Fruit fly (Drosophila melanogaster) whole organism, embryonic: ENCODE results near the gene CG8630.

ENCODE experiments used
- CG12236 ChIP-seq: fragments of 200-800 bp; sonication (Bioruptor generic); optimal IDR thresholded peaks from 2 replicates; lab custom pipeline; 2016; ENCODE audit warnings: missing biosample characterization, missing genetic modification characterization
- CG13624 ChIP-seq: fragments of 200-800 bp; sonication (Bioruptor generic); optimal IDR thresholded peaks from 2 replicates; lab custom pipeline; 2016; ENCODE audit warnings: missing biosample characterization, missing genetic modification characterization
- CG14050 ChIP-seq: fragments of 200-800 bp; sonication (Bioruptor generic); IDR thresholded peaks from 3 replicates; pipeline ENCODE4 v1.3.6; 2022; ENCODE audit warnings: missing biosample characterization, missing genetic modification characterization
- CG16863 ChIP-seq: fragments of 200-800 bp; sonication (Bioruptor generic); optimal IDR thresholded peaks from 3 replicates; lab custom pipeline; 2016; ENCODE audit warnings: missing biosample characterization, missing genetic modification characterization
- CG18262 ChIP-seq: fragments of 200-800 bp; optimal IDR thresholded peaks from 3 replicates; lab custom pipeline; 2019; ENCODE audit warnings: missing biosample characterization, mild to moderate bottlenecking, missing genetic modification characterization, moderate library complexity
- CG2199 ChIP-seq: fragments of 200-800 bp; sonication (Bioruptor generic); IDR thresholded peaks from 3 replicates; pipeline ENCODE4 v1.3.6; 2022; ENCODE audit warnings: missing biosample characterization, missing genetic modification characterization
- CG30403 ChIP-seq: fragments of 200-800 bp; sonication (Bioruptor generic); optimal IDR thresholded peaks from 3 replicates; lab custom pipeline; 2016; ENCODE audit warnings: missing biosample characterization, missing genetic modification characterization
- CG33213 ChIP-seq: fragments of 200-800 bp; sonication (Bioruptor generic); optimal IDR thresholded peaks from 3 replicates; lab custom pipeline; 2016; ENCODE audit warnings: missing biosample characterization, missing genetic modification characterization
- CG4424 ChIP-seq: fragments of 200-800 bp; sonication (Bioruptor generic); optimal IDR thresholded peaks from 3 replicates; lab custom pipeline; 2016; ENCODE audit warnings: missing biosample characterization, missing genetic modification characterization
- CG4820 ChIP-seq: fragments of 200-800 bp; sonication (Bioruptor generic); optimal IDR thresholded peaks from 3 replicates; lab custom pipeline; 2016; ENCODE audit warnings: missing biosample characterization, missing genetic modification characterization
- CG5180 ChIP-seq: fragments of 200-800 bp; sonication (Bioruptor generic); optimal IDR thresholded peaks from 3 replicates; lab custom pipeline; 2017; ENCODE audit warnings: missing biosample characterization, missing genetic modification characterization, mild to moderate bottlenecking, moderate library complexity, missing genetic modification reagents
- CG6689 ChIP-seq: fragments of 200-800 bp; sonication (Bioruptor generic); IDR thresholded peaks from 2 replicates; pipeline ENCODE4 v1.3.6; 2022; ENCODE audit warnings: missing biosample characterization, missing genetic modification characterization
- CG8924 ChIP-seq: fragments of 200-800 bp; optimal IDR thresholded peaks from 3 replicates; lab custom pipeline; 2019; ENCODE audit warnings: missing biosample characterization, mild to moderate bottlenecking, missing genetic modification characterization, moderate library complexity
- CHES-1-like ChIP-seq: fragments of 200-800 bp; sonication (Bioruptor generic); optimal IDR thresholded peaks from 2 replicates; lab custom pipeline; 2016; ENCODE audit warnings: missing biosample characterization, missing genetic modification characterization
- Chrac-16 ChIP-seq: fragments of 200-800 bp; sonication (Bioruptor generic); optimal IDR thresholded peaks from 3 replicates; lab custom pipeline; 2016; ENCODE audit warnings: missing biosample characterization, missing genetic modification characterization
- D19A ChIP-seq: fragments of 200-800 bp; optimal IDR thresholded peaks from 3 replicates; lab custom pipeline; 2019; ENCODE audit warnings: missing biosample characterization, mild to moderate bottlenecking, missing genetic modification characterization, moderate library complexity
- Dbx ChIP-seq: fragments of 200-800 bp; sonication (Bioruptor generic); IDR thresholded peaks from 3 replicates; pipeline ENCODE4 v1.3.6; 2022; ENCODE audit warnings: missing biosample characterization, missing genetic modification characterization
- E2f2 ChIP-seq: fragments of 200-800 bp; sonication (Bioruptor generic); IDR thresholded peaks from 2 replicates; pipeline ENCODE4 v1.3.6; 2022; ENCODE audit warnings: missing biosample characterization, missing genetic modification characterization
- Ets97D ChIP-seq: fragments of 200-800 bp; sonication (Bioruptor generic); optimal IDR thresholded peaks from 3 replicates; lab custom pipeline; 2016; ENCODE audit warnings: missing biosample characterization, missing genetic modification characterization
- Fer1 ChIP-seq: fragments of 200-800 bp; sonication (Bioruptor generic); optimal IDR thresholded peaks from 2 replicates; lab custom pipeline; 2017; ENCODE audit warnings: missing biosample characterization, mild to moderate bottlenecking, missing genetic modification characterization
- Fer2 ChIP-seq: fragments of 200-800 bp; sonication (Bioruptor generic); optimal IDR thresholded peaks from 2 replicates; lab custom pipeline; 2018; ENCODE audit warnings: missing biosample characterization, mild to moderate bottlenecking, missing genetic modification characterization, moderate library complexity
- Fer3 ChIP-seq: fragments of 200-800 bp; sonication (Bioruptor generic); optimal IDR thresholded peaks from 2 replicates; lab custom pipeline; 2018; ENCODE audit warnings: missing biosample characterization, mild to moderate bottlenecking, missing genetic modification characterization, moderate library complexity
- HLH54F ChIP-seq: fragments of 200-800 bp; sonication (Bioruptor generic); optimal IDR thresholded peaks from 3 replicates; lab custom pipeline; 2016; ENCODE audit warnings: missing biosample characterization, missing genetic modification characterization
- HmgZ ChIP-seq: fragments of 200-800 bp; sonication (Bioruptor generic); optimal IDR thresholded peaks from 2 replicates; lab custom pipeline; 2018; ENCODE audit warnings: missing biosample characterization, mild to moderate bottlenecking, missing genetic modification characterization
- Lhr ChIP-seq: fragments of 200-800 bp; sonication (Bioruptor generic); optimal IDR thresholded peaks from 3 replicates; lab custom pipeline; 2017; ENCODE audit warnings: mild to moderate bottlenecking, missing biosample characterization, missing genetic modification reagents, missing genetic modification characterization
- MESR4 ChIP-seq: fragments of 200-800 bp; sonication (Bioruptor generic); optimal IDR thresholded peaks from 2 replicates; lab custom pipeline; 2018; ENCODE audit warnings: missing biosample characterization, mild to moderate bottlenecking, missing genetic modification characterization, moderate library complexity
- Oli ChIP-seq: fragments of 200-800 bp; sonication (Bioruptor generic); optimal IDR thresholded peaks from 2 replicates; lab custom pipeline; 2018; ENCODE audit warnings: missing biosample characterization, mild to moderate bottlenecking, missing genetic modification characterization, moderate library complexity
- Ravus ChIP-seq: fragments of 200-800 bp; sonication (Bioruptor generic); IDR thresholded peaks from 2 replicates; pipeline ENCODE4 v1.3.6; 2022; ENCODE audit warnings: missing biosample characterization, missing genetic modification characterization
- Scr ChIP-seq: fragments of 200-800 bp; sonication (Bioruptor generic); IDR thresholded peaks from 2 replicates; pipeline ENCODE4 v1.3.6; 2022; ENCODE audit warnings: missing biosample characterization, missing genetic modification characterization; ENCODE audit not compliant: partially characterized antibody
- Trl ChIP-seq, 3 experiments: fragments of >200 bp in 2 of 3; fragments of 200-800 bp in 1 of 3; sonication (Bioruptor generic) in 1 of 3; optimal IDR thresholded peaks; 2 replicates in 1 of 3; 3 replicates in 2 of 3; lab custom pipeline; 2016 to 2017; ENCODE audit warnings: missing biosample characterization in 1 of 3, missing genetic modification characterization in 1 of 3
- ara ChIP-seq: fragments of 200-800 bp; sonication (Bioruptor generic); IDR thresholded peaks from 2 replicates; pipeline ENCODE4 v1.3.6; 2022; ENCODE audit warnings: missing biosample characterization, missing genetic modification characterization
- ase ChIP-seq: fragments of 200-800 bp; sonication (Bioruptor generic); IDR thresholded peaks from 3 replicates; pipeline ENCODE4 v1.3.6; 2022; ENCODE audit warnings: missing biosample characterization, missing genetic modification characterization
- cg ChIP-seq: fragments of 200-800 bp; sonication (Bioruptor generic); optimal IDR thresholded peaks from 3 replicates; lab custom pipeline; 2019; ENCODE audit warnings: missing biosample characterization, mild to moderate bottlenecking, missing genetic modification characterization, moderate library complexity
- chif ChIP-seq, 2 experiments: fragments of 200-800 bp; sonication (Bioruptor generic); optimal IDR thresholded peaks; 3 replicates each; lab custom pipeline; 2016; ENCODE audit warnings: missing biosample characterization in 2 of 2, missing genetic modification characterization in 2 of 2
- crp ChIP-seq, 2 experiments: fragments of 200-800 bp; sonication (Bioruptor generic); optimal IDR thresholded peaks; 2 replicates in 1 of 2; 3 replicates in 1 of 2; lab custom pipeline; 2017; ENCODE audit warnings: missing biosample characterization in 2 of 2, missing genetic modification characterization in 2 of 2, mild to moderate bottlenecking in 1 of 2, moderate library complexity in 1 of 2
- grau ChIP-seq: fragments of 200-800 bp; optimal IDR thresholded peaks from 3 replicates; lab custom pipeline; 2019; ENCODE audit warnings: missing biosample characterization, mild to moderate bottlenecking, missing genetic modification characterization, moderate library complexity
- gro ChIP-seq: fragments of 200-800 bp; sonication (Bioruptor generic); optimal IDR thresholded peaks from 2 replicates; lab custom pipeline; 2016; ENCODE audit warnings: missing biosample characterization, missing genetic modification characterization
- gsb ChIP-seq: fragments of 200-800 bp; sonication (Bioruptor generic); IDR thresholded peaks from 2 replicates; pipeline ENCODE4 v1.3.6; 2022; ENCODE audit warnings: missing biosample characterization, missing genetic modification characterization
- lilli ChIP-seq: fragments of 200-800 bp; sonication (Bioruptor generic); optimal IDR thresholded peaks from 3 replicates; lab custom pipeline; 2016; ENCODE audit warnings: missing biosample characterization, missing genetic modification characterization
- lmd ChIP-seq: fragments of 200-800 bp; sonication (Bioruptor generic); IDR thresholded peaks from 2 replicates; pipeline ENCODE4 v1.3.6; 2022; ENCODE audit warnings: missing biosample characterization, missing genetic modification characterization
- luna ChIP-seq: fragments of 200-800 bp; sonication (Bioruptor generic); optimal IDR thresholded peaks from 2 replicates; lab custom pipeline; 2016; ENCODE audit warnings: missing biosample characterization, missing genetic modification characterization
- mam ChIP-seq: fragments of 200-800 bp; sonication (Bioruptor generic); optimal IDR thresholded peaks from 3 replicates; lab custom pipeline; 2016; ENCODE audit warnings: missing biosample characterization, missing genetic modification characterization
- pum ChIP-seq: fragments of 200-800 bp; sonication (Bioruptor generic); optimal IDR thresholded peaks from 2 replicates; lab custom pipeline; 2016; ENCODE audit warnings: missing biosample characterization, missing genetic modification characterization
- pzg ChIP-seq: fragments of 200-800 bp; sonication (Bioruptor generic); optimal IDR thresholded peaks from 3 replicates; lab custom pipeline; 2018; ENCODE audit warnings: missing biosample characterization, mild to moderate bottlenecking, missing genetic modification characterization, moderate library complexity
- sisA ChIP-seq: fragments of 200-800 bp; sonication (Bioruptor generic); IDR thresholded peaks from 2 replicates; pipeline ENCODE4 v1.3.6; 2022; ENCODE audit warnings: missing biosample characterization, missing genetic modification characterization
- sug ChIP-seq: fragments of 200-800 bp; optimal IDR thresholded peaks from 2 replicates; lab custom pipeline; 2019; ENCODE audit warnings: missing biosample characterization, mild to moderate bottlenecking, missing genetic modification characterization, moderate library complexity
- tna ChIP-seq: fragments of 200-800 bp; sonication (Bioruptor generic); IDR thresholded peaks from 2 replicates; pipeline ENCODE4 v1.3.6; 2022; ENCODE audit warnings: missing biosample characterization, missing genetic modification characterization; ENCODE audit not compliant: partially characterized antibody
- wdn ChIP-seq: fragments of 200-800 bp; sonication (Bioruptor generic); IDR thresholded peaks from 2 replicates; pipeline ENCODE4 v1.3.6; 2022; ENCODE audit warnings: missing biosample characterization, missing genetic modification characterization
- zen2 ChIP-seq: fragments of 200-800 bp; sonication (Bioruptor generic); IDR thresholded peaks from 3 replicates; pipeline ENCODE4 v1.3.6; 2022; ENCODE audit warnings: missing biosample characterization, missing genetic modification characterization; ENCODE audit not compliant: partially characterized antibody

Gene CG8630

dm6 chr3R:13264061-13264661 is 15.4 kb upstream of the CG8630 start, which contains the start of gene Ravus (continued):
- TF ChIP-seq D19A (no peak), HLH54F (GFP tag; lab: Kevin White, UChicago) (peak; percentile 50), ara (GFP tag; lab: Robert Waterston, UW) (no peak), chif (GFP tag; optimal IDR thresholded peaks at IDR 0.05; lab: Kevin White, UChicago) (peak in 1 of 2 experiments; percentile 33), mam (GFP tag; lab: Kevin White, UChicago) (peak; percentile 50), luna (GFP tag; lab: Kevin White, UChicago) (no peak), zen2 (GFP tag; lab: Robert Waterston, UW) (no peak), Fer1 (GFP tag; lab: Kevin White, UChicago) (peak; percentile 48), lilli (GFP tag; lab: Kevin White, UChicago) (peak; percentile 70), pzg (GFP tag; lab: Kevin White, UChicago) (peak; percentile 78), sisA (GFP tag; lab: Robert Waterston, UW) (0 out of 2 replicates have a peak, but pooled peaks have one; percentile 35), wdn (no peak), CG18262 (no peak), CG30403 (GFP tag; lab: Kevin White, UChicago) (peak; percentile 64), Oli (peak; percentile 34), CG33213 (peak; percentile 47), CG8924 (peak; percentile 64), CG14050 (0 out of 3 replicates have a peak, but pooled peaks have one; percentile 12), Trl (optimal IDR thresholded peaks at IDR 0.05; lab: Kevin White, UChicago) (no peak), Trl (GFP tag; optimal IDR thresholded peaks at IDR 0.05; lab: Kevin White, UChicago) (peak; percentile 37), pum (GFP tag; lab: Kevin White, UChicago) (peak; percentile 33), lmd (GFP tag; lab: Robert Waterston, UW) (peak; percentile 59; the same call in 1 of the 2 replicates), Ets97D (GFP tag; lab: Kevin White, UChicago) (peak; percentile 62), cg (GFP tag; lab: Kevin White, UChicago) (no peak), CHES-1-like (GFP tag; lab: Kevin White, UChicago) (peak; percentile 52), crp (GFP tag; optimal IDR thresholded peaks at IDR 0.05; lab: Kevin White, UChicago) (peak in 1 of 2 experiments; percentile 35), Chrac-16 (GFP tag; lab: Kevin White, UChicago) (peak; percentile 47), Fer3 (peak; percentile 60), tna (no peak), Scr (GFP tag; lab: Robert Waterston, UW) (no peak), Fer2 (tag; lab: Kevin White, UChicago) (peak; percentile 26), E2f2 (GFP tag; lab: Robert Waterston, UW) (peak; percentile 73), CG4820 (GFP tag; lab: Kevin White, UChicago) (peak; percentile 33), ase (no peak), MESR4 (GFP tag; lab: Kevin White, UChicago) (peak; percentile 37), CG2199 (no peak), gro (GFP tag; lab: Kevin White, UChicago) (peak; percentile 34), CG16863 (no peak), CG13624 (GFP tag; lab: Kevin White, UChicago) (peak; percentile 16), grau (tag; lab: Kevin White, UChicago) (peak; percentile 67), HmgZ (tag; lab: Kevin White, UChicago) (peak; percentile 68), Lhr (GFP tag; lab: Kevin White, UChicago) (peak; percentile 73), gsb (no peak), sug (tag; lab: Kevin White, UChicago) (peak; percentile 73), Dbx (GFP tag; lab: Robert Waterston, UW) (peak; percentile 49; the same call in 2 of the 3 replicates), CG4424 (GFP tag; lab: Kevin White, UChicago) (peak; percentile 34), CG6689 (no peak; the same call in 1 of the 2 replicates), CG12236 (GFP tag; lab: Kevin White, UChicago) (no peak), Ravus (peak; percentile 22; the same call in 1 of the 2 replicates), CG5180 (no peak)
